Worm (Caenorhabditis elegans) whole organism, early embryonic: ENCODE results near the gene C50E10.1.

Experiments used
- ama-1 ChIP-seq: fragments of 150-350 bp; optimal IDR thresholded peaks from 2 replicates; lab custom pipeline; 2014
- ceh-13 ChIP-seq: fragments of 200-800 bp; sonication (Bioruptor generic); optimal IDR thresholded peaks from 2 replicates; lab custom pipeline; 2018; ENCODE audit warnings: mild to moderate bottlenecking, missing genetic modification characterization, missing compliant biosample characterization
- hmg-4 ChIP-seq: fragments of 200-800 bp; sonication (Bioruptor generic); optimal IDR thresholded peaks from 2 replicates; lab custom pipeline; 2018; ENCODE audit warnings: mild to moderate bottlenecking, missing genetic modification characterization, missing compliant biosample characterization

- TF ChIP-seq ama-1 (lab: Kevin White, UChicago) (no peak), ceh-13 (GFP tag; lab: Kevin White, UChicago) (no peak), hmg-4 (no peak)
These were observed 1.0 kb downstream of the C50E10.1 start for ce11 chrII:12301233-12301632.
